Worm (Caenorhabditis elegans) whole organism, late embryonic: ENCODE measurements around the gene R03H10.7.

Experiments
- ama-1 ChIP-seq: fragments of 150-350 bp; optimal IDR thresholded peaks from 2 replicates; lab custom pipeline; 2014
- dmd-4 ChIP-seq: sonication (generic microtip); optimal IDR thresholded peaks from 2 replicates; lab custom pipeline; 2016; ENCODE audit warnings: borderline replicate concordance, missing genetic modification characterization, missing compliant biosample characterization
- lin-11 ChIP-seq: fragments of 200-800 bp; sonication (Bioruptor generic); optimal IDR thresholded peaks from 2 replicates; lab custom pipeline; 2018; ENCODE audit warnings: mild to moderate bottlenecking, missing genetic modification characterization, missing compliant biosample characterization
- nhr-11 ChIP-seq: fragments of 150-350 bp; optimal IDR thresholded peaks from 2 replicates; lab custom pipeline; 2014; ENCODE audit warnings: missing biosample characterization, missing genetic modification characterization
- npax-4 ChIP-seq: sonication (generic microtip); optimal IDR thresholded peaks from 2 replicates; lab custom pipeline; 2016; ENCODE audit warnings: missing genetic modification characterization, missing compliant biosample characterization
- pag-3 ChIP-seq: sonication (generic microtip); optimal IDR thresholded peaks from 2 replicates; lab custom pipeline; 2016; ENCODE audit warnings: missing compliant biosample characterization, missing genetic modification characterization, borderline replicate concordance
- rnt-1 ChIP-seq: sonication (generic microtip); optimal IDR thresholded peaks from 2 replicates; lab custom pipeline; 2016; ENCODE audit warnings: missing genetic modification characterization, missing compliant biosample characterization

- no peak for TF ChIP-seq lin-11 (tag; lab: Kevin White, UChicago)
- TF ChIP-seq nhr-11 (tag; lab: Kevin White, UChicago): no peak
- no peak for TF ChIP-seq dmd-4 (tag; lab: Kevin White, UChicago)
- TF ChIP-seq npax-4 (tag; lab: Kevin White, UChicago): no peak
- TF ChIP-seq ama-1 (lab: Kevin White, UChicago): no peak
- TF ChIP-seq rnt-1 (tag; lab: Kevin White, UChicago): no peak
- no peak for TF ChIP-seq pag-3 (tag; lab: Kevin White, UChicago)
Measured at ce11 chrII:4179897-4180296, 1.2 kb upstream of the R03H10.7 start, which contains the start of gene R03H10.1.
